Worm (Caenorhabditis elegans) whole organism, L4 larva: ENCODE measurements around the gene Y41D4B.6.

Source experiments
- F44E2.7 ChIP-seq: fragments of 200-800 bp; sonication (Bioruptor generic); IDR thresholded peaks from 2 replicates; pipeline ENCODE4 v2.1.2; 2022; ENCODE audit warnings: missing genetic modification characterization, missing compliant biosample characterization
- F49E8.2 ChIP-seq: sonication (generic microtip); optimal IDR thresholded peaks from 2 replicates; lab custom pipeline; 2016; ENCODE audit warnings: missing compliant biosample characterization, mild to moderate bottlenecking, missing genetic modification characterization, borderline replicate concordance
- T20F7.1 ChIP-seq: fragments of 200-800 bp; sonication (Bioruptor generic); optimal IDR thresholded peaks from 2 replicates; lab custom pipeline; 2018; ENCODE audit warnings: mild to moderate bottlenecking, missing genetic modification characterization, missing compliant biosample characterization
- T26A8.4 ChIP-seq: fragments of 200-800 bp; sonication (Bioruptor generic); IDR thresholded peaks from 2 replicates; pipeline ENCODE4 v1.3.6; 2022; ENCODE audit warnings: missing genetic modification characterization, missing compliant biosample characterization
- Y48G9A.11 ChIP-seq: fragments of 200-800 bp; sonication (Bioruptor generic); IDR thresholded peaks from 2 replicates; pipeline ENCODE4 v1.3.6; 2022; ENCODE audit warnings: missing genetic modification reagents, missing genetic modification characterization, missing compliant biosample characterization
- ZK546.5 ChIP-seq, 2 experiments: sonication (generic microtip); optimal IDR thresholded peaks; 2 replicates each; lab custom pipeline; 2017; ENCODE audit warnings: missing biosample characterization in 2 of 2, missing genetic modification characterization in 2 of 2
- aha-1 ChIP-seq: fragments of 150-350 bp; peaks from one replicate; lab custom pipeline; 2014; ENCODE audit warnings: missing biosample characterization, missing genetic modification characterization
- aly-2 ChIP-seq: sonication (generic microtip); optimal IDR thresholded peaks from 2 replicates; lab custom pipeline; 2018; ENCODE audit warnings: missing biosample characterization, missing genetic modification characterization
- arid-1 ChIP-seq: fragments of 200-800 bp; sonication (Bioruptor generic); conservative IDR thresholded peaks from 2 replicates; pipeline ENCODE4 v1.3.6; 2022; ENCODE audit warnings: missing genetic modification reagents, missing genetic modification characterization, missing compliant biosample characterization
- ceh-20 ChIP-seq: fragments of 200-800 bp; sonication (Bioruptor generic); IDR thresholded peaks from 2 replicates; pipeline ENCODE4 v1.3.6; 2022; ENCODE audit warnings: missing genetic modification reagents, missing genetic modification characterization, missing compliant biosample characterization
- ceh-28 ChIP-seq: fragments of 150-350 bp; optimal IDR thresholded peaks from 2 replicates; lab custom pipeline; 2014; ENCODE audit warnings: missing biosample characterization, missing genetic modification reagents, missing genetic modification characterization
- ceh-32 ChIP-seq: sonication (generic microtip); optimal IDR thresholded peaks from 2 replicates; lab custom pipeline; 2016; ENCODE audit warnings: mild to moderate bottlenecking, missing genetic modification characterization, missing compliant biosample characterization; ENCODE audit not compliant: poor library complexity
- ces-1 ChIP-seq: fragments of 150-350 bp; sonication (generic microtip); optimal IDR thresholded peaks from 4 replicates; lab custom pipeline; 2014; ENCODE audit warnings: missing biosample characterization, missing genetic modification reagents, missing genetic modification characterization
- ctbp-1 ChIP-seq: fragments of 200-800 bp; sonication (Bioruptor generic); IDR thresholded peaks from 2 replicates; pipeline ENCODE4 v1.3.6; 2022; ENCODE audit warnings: missing genetic modification reagents, missing genetic modification characterization, missing compliant biosample characterization
- daf-19 ChIP-seq: fragments of 200-800 bp; sonication (Bioruptor generic); conservative IDR thresholded peaks from 2 replicates; pipeline ENCODE4 v1.3.6; 2022; ENCODE audit warnings: missing genetic modification characterization, missing compliant biosample characterization
- daf-8 ChIP-seq: fragments of 200-800 bp; sonication (Bioruptor generic); IDR thresholded peaks from 2 replicates; pipeline ENCODE4 v1.3.6; 2022; ENCODE audit warnings: missing genetic modification characterization, missing compliant biosample characterization
- dmd-6 ChIP-seq: fragments of 200-800 bp; sonication (Bioruptor generic); IDR thresholded peaks from 2 replicates; pipeline ENCODE4 v1.3.6; 2022; ENCODE audit warnings: missing genetic modification reagents, missing genetic modification characterization, missing compliant biosample characterization
- dmd-8 ChIP-seq: fragments of 200-800 bp; sonication (Bioruptor generic); IDR thresholded peaks from 2 replicates; pipeline ENCODE4 v1.3.6; 2022; ENCODE audit warnings: missing genetic modification characterization, missing compliant biosample characterization
- dmd-9 ChIP-seq: fragments of 200-800 bp; sonication (Bioruptor generic); IDR thresholded peaks from 2 replicates; pipeline ENCODE4 v1.3.6; 2022; ENCODE audit warnings: missing genetic modification reagents, missing genetic modification characterization, missing compliant biosample characterization
- dpl-1 ChIP-seq: fragments of 150-350 bp; optimal IDR thresholded peaks from 2 replicates; lab custom pipeline; 2014; ENCODE audit warnings: missing biosample characterization, missing genetic modification reagents, missing genetic modification characterization
- duxl-1 ChIP-seq: sonication (generic microtip); optimal IDR thresholded peaks from 2 replicates; lab custom pipeline; 2016; ENCODE audit warnings: mild to moderate bottlenecking, missing genetic modification characterization, moderate library complexity, missing compliant biosample characterization; ENCODE audit not compliant: poor library complexity
- hlh-30 ChIP-seq: sonication (generic microtip); optimal IDR thresholded peaks from 2 replicates; lab custom pipeline; 2017; ENCODE audit warnings: antibody characterized with exemption, mild to moderate bottlenecking, missing genetic modification characterization, missing compliant biosample characterization; ENCODE audit not compliant: insufficient read depth
- hmg-1.1 ChIP-seq: fragments of 200-800 bp; sonication (Bioruptor generic); IDR thresholded peaks from 2 replicates; pipeline ENCODE4 v1.3.6; 2022; ENCODE audit warnings: missing genetic modification reagents, missing genetic modification characterization, missing compliant biosample characterization
- jun-1 ChIP-seq: fragments of 150-350 bp; optimal IDR thresholded peaks from 2 replicates; lab custom pipeline; 2014; ENCODE audit warnings: missing biosample characterization, missing genetic modification reagents, missing genetic modification characterization
- lin-1 ChIP-seq: fragments of 200-800 bp; sonication (Bioruptor generic); IDR thresholded peaks from 2 replicates; pipeline ENCODE4 v1.3.6; 2022; ENCODE audit warnings: missing genetic modification reagents, missing genetic modification characterization, missing compliant biosample characterization
- lin-13 ChIP-seq: fragments of 150-350 bp; optimal IDR thresholded peaks from 2 replicates; lab custom pipeline; 2014; ENCODE audit warnings: missing biosample characterization, missing genetic modification reagents, missing genetic modification characterization
- lin-29 ChIP-seq: fragments of 200-800 bp; sonication (Bioruptor generic); IDR thresholded peaks from 2 replicates; pipeline ENCODE4 v1.3.6; 2022; ENCODE audit warnings: missing genetic modification reagents, missing genetic modification characterization, missing compliant biosample characterization
- lin-39 ChIP-seq: fragments of 150-350 bp; optimal IDR thresholded peaks from 2 replicates; lab custom pipeline; 2014; ENCODE audit warnings: missing biosample characterization, missing genetic modification reagents, missing genetic modification characterization
- lsy-2 ChIP-seq, 2 experiments: fragments of 150-350 bp in 1 of 2; sonication (generic microtip) in 1 of 2; optimal IDR thresholded peaks; 2 replicates each; lab custom pipeline; 2014 to 2017; ENCODE audit warnings: missing biosample characterization in 2 of 2, missing genetic modification characterization in 2 of 2
- mes-2 ChIP-seq: sonication (generic microtip); optimal IDR thresholded peaks from 2 replicates; lab custom pipeline; 2016; ENCODE audit warnings: missing genotype, mild to moderate bottlenecking, missing genetic modification characterization, missing compliant biosample characterization; ENCODE audit not compliant: poor library complexity, severe bottlenecking
- mxl-2 ChIP-seq: fragments of 200-800 bp; sonication (Bioruptor generic); conservative IDR thresholded peaks from 2 replicates; pipeline ENCODE4 v1.3.6; 2022; ENCODE audit warnings: missing genetic modification reagents, missing genetic modification characterization, missing compliant biosample characterization
- nhr-11 ChIP-seq: fragments of 150-350 bp; optimal IDR thresholded peaks from 2 replicates; lab custom pipeline; 2014; ENCODE audit warnings: missing biosample characterization, missing genetic modification characterization
- nhr-111 ChIP-seq: fragments of 200-800 bp; sonication (Bioruptor generic); optimal IDR thresholded peaks from 2 replicates; lab custom pipeline; 2018; ENCODE audit warnings: mild to moderate bottlenecking, missing genetic modification characterization, missing compliant biosample characterization
- nhr-237 ChIP-seq: sonication (generic microtip); optimal IDR thresholded peaks from 2 replicates; lab custom pipeline; 2017; ENCODE audit warnings: missing biosample characterization, missing genetic modification characterization
- nhr-25 ChIP-seq: sonication (generic microtip); optimal IDR thresholded peaks from 2 replicates; lab custom pipeline; 2017; ENCODE audit warnings: missing genetic modification characterization, mild to moderate bottlenecking, missing compliant biosample characterization, antibody characterized with exemption, moderate library complexity, borderline replicate concordance; ENCODE audit not compliant: insufficient read depth
- nhr-48 ChIP-seq: sonication (generic microtip); optimal IDR thresholded peaks from 2 replicates; lab custom pipeline; 2016; ENCODE audit warnings: mild to moderate bottlenecking, missing genetic modification characterization, missing compliant biosample characterization
- nhr-6 ChIP-seq: fragments of 150-350 bp; optimal IDR thresholded peaks from 2 replicates; lab custom pipeline; 2014; ENCODE audit warnings: missing biosample characterization, missing genetic modification characterization
- php-3 ChIP-seq: fragments of 200-800 bp; sonication (Bioruptor generic); IDR thresholded peaks from 2 replicates; pipeline ENCODE4 v1.3.6; 2022; ENCODE audit warnings: missing genetic modification reagents, missing genetic modification characterization, missing compliant biosample characterization
- rbr-2 ChIP-seq: sonication (generic microtip); optimal IDR thresholded peaks from 2 replicates; lab custom pipeline; 2016; ENCODE audit warnings: missing genotype, missing genetic modification characterization, missing compliant biosample characterization
- sdz-12 ChIP-seq: fragments of 200-800 bp; sonication (Bioruptor generic); optimal IDR thresholded peaks from 2 replicates; lab custom pipeline; 2018; ENCODE audit warnings: mild to moderate bottlenecking, missing genetic modification characterization, missing compliant biosample characterization
- snpc-1.2 ChIP-seq: fragments of 200-800 bp; sonication (Bioruptor generic); IDR thresholded peaks from 2 replicates; pipeline ENCODE4 v1.3.6; 2022; ENCODE audit warnings: missing genetic modification reagents, missing genetic modification characterization, missing compliant biosample characterization
- snpc-4 ChIP-seq: fragments of 150-350 bp; optimal IDR thresholded peaks from 2 replicates; lab custom pipeline; 2014; ENCODE audit warnings: missing biosample characterization, missing genetic modification characterization
- spr-3 ChIP-seq: fragments of 200-800 bp; sonication (Bioruptor generic); optimal IDR thresholded peaks from 2 replicates; lab custom pipeline; 2018; ENCODE audit warnings: mild to moderate bottlenecking, missing genetic modification characterization, missing compliant biosample characterization
- unc-130 ChIP-seq: sonication (generic microtip); optimal IDR thresholded peaks from 2 replicates; lab custom pipeline; 2016; ENCODE audit warnings: missing genetic modification reagents, missing genetic modification characterization, missing compliant biosample characterization
- unc-39 ChIP-seq: sonication (generic microtip); optimal IDR thresholded peaks from 2 replicates; lab custom pipeline; 2017; ENCODE audit warnings: missing biosample characterization, missing genetic modification characterization
- vab-7 ChIP-seq: fragments of 200-800 bp; sonication (Bioruptor generic); IDR thresholded peaks from 2 replicates; pipeline ENCODE4 v1.3.6; 2022; ENCODE audit warnings: missing genetic modification reagents, missing genetic modification characterization, missing compliant biosample characterization
- zfp-2 ChIP-seq: sonication (generic microtip); optimal IDR thresholded peaks from 2 replicates; lab custom pipeline; 2016; ENCODE audit warnings: mild to moderate bottlenecking, missing genetic modification characterization, missing compliant biosample characterization
- zip-2 ChIP-seq: fragments of 150-350 bp; optimal IDR thresholded peaks from 2 replicates; lab custom pipeline; 2014; ENCODE audit warnings: missing biosample characterization, missing genetic modification characterization
- ztf-11 ChIP-seq: fragments of 150-350 bp; optimal IDR thresholded peaks from 2 replicates; lab custom pipeline; 2014; ENCODE audit warnings: missing biosample characterization, missing genetic modification characterization

Gene Y41D4B.6

DNA sequence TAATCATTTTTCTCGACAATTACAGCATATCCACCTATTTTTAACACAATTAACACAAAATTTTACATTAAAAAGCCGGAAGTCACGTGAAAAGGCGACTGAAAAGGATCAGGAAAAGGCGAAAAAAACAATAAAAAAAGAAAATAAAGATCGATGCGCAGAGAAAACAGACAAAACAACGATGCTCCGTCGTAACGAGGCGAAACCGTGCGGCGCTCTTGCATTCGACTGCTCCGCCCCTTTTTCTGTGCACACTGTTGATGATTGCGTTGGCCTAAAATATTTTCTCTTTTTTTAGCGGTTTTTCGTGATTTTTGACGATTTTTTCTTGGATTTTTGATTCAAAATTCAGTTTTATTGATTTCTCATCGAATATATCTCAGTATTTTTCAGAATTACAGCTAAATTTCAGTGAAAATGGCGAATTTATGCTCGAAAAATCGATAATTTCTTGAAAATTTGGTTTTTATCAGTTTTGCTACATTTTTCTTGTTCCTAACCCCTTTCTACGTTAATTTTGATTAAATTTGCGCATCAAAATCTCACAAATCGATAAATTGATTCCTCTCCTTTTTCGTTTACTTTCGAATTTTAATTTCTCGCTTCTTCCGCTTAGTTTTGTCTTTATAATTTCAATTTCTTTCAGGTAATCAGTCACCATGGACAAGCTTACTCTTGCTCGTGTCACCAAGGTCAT lies 25.6 kb downstream of the Y41D4B.6 start, which contains the start of gene rps-28 (continued):
- TF ChIP-seq mxl-2 (GFP tag; lab: Robert Waterston, UW) (0 out of 2 replicates have a peak, but pooled peaks have one; percentile 27), zfp-2 (peak; percentile 74), mes-2 (tag; lab: Kevin White, UChicago) (peak; percentile 97), T26A8.4 (GFP tag; lab: Robert Waterston, UW) (peak; percentile 91), nhr-6 (tag; lab: Kevin White, UChicago) (peak; percentile 90), unc-130 (peak; percentile 97), zip-2 (peak; percentile 57), jun-1 (tag; lab: Kevin White, UChicago) (peak; percentile 75), sdz-12 (no peak), daf-8 (GFP tag; lab: Robert Waterston, UW) (no peak), php-3 (peak; percentile 91), ceh-28 (tag; lab: Kevin White, UChicago) (peak; percentile 72), lin-13 (peak; percentile 97), lin-29 (peak; percentile 89), dmd-9 (peak; percentile 91), Y48G9A.11 (GFP tag; lab: Robert Waterston, UW) (peak; percentile 100), snpc-4 (tag; lab: Kevin White, UChicago) (peak; percentile 39), unc-39 (tag; lab: Kevin White, UChicago) (no peak), snpc-1.2 (GFP tag; lab: Robert Waterston, UW) (peak; percentile 81), ctbp-1 (peak; percentile 78), nhr-111 (GFP tag; lab: Kevin White, UChicago) (no peak), duxl-1 (peak; percentile 90), ceh-32 (no peak), hmg-1.1 (GFP tag; lab: Robert Waterston, UW) (peak; percentile 96), daf-19 (GFP tag; lab: Robert Waterston, UW) (no peak), ZK546.5 (tag; optimal IDR thresholded peaks at IDR 0.05; lab: Kevin White, UChicago) (peak in 1 of 2 experiments; percentile 73), ztf-11 (tag; lab: Kevin White, UChicago) (no peak), arid-1 (peak; percentile 90), nhr-11 (tag; lab: Kevin White, UChicago) (peak; percentile 94), dpl-1 (GFP tag; lab: Kevin White, UChicago) (peak; percentile 91), aly-2 (tag; lab: Kevin White, UChicago) (no peak), spr-3 (GFP tag; lab: Kevin White, UChicago) (peak; percentile 86), nhr-48 (tag; lab: Kevin White, UChicago) (peak; percentile 63), hlh-30 (peak; percentile 94), dmd-6 (peak; percentile 91), ceh-20 (GFP tag; lab: Robert Waterston, UW) (peak; percentile 91), aha-1 (tag; lab: Kevin White, UChicago) (peak; percentile 100), lin-1 (GFP tag; lab: Robert Waterston, UW) (peak; percentile 90), nhr-237 (peak; percentile 48), rbr-2 (peak; percentile 97), vab-7 (GFP tag; lab: Robert Waterston, UW) (peak; percentile 96), dmd-8 (GFP tag; lab: Robert Waterston, UW) (0 out of 2 replicates have a peak, but pooled peaks have one; percentile 17), nhr-25 (tag; lab: Kevin White, UChicago) (peak; percentile 96), T20F7.1 (GFP tag; lab: Kevin White, UChicago) (peak; percentile 100), ces-1 (peak; percentile 88), F49E8.2 (tag; lab: Kevin White, UChicago) (peak; percentile 89), lsy-2 (tag; optimal IDR thresholded peaks at IDR 0.05; lab: Kevin White, UChicago) (peak; percentile 87 to 96), lin-39 (tag; lab: Kevin White, UChicago) (peak; percentile 19), F44E2.7 (GFP tag; lab: Robert Waterston, UW) (no peak)
